Worm (Caenorhabditis elegans) whole organism, midembryonic: Measurements from ENCODE around the gene D2024.4.

Experiments used
- flt-1 ChIP-seq: fragments of 200-800 bp; sonication (Bioruptor generic); IDR thresholded peaks from 2 replicates; pipeline ENCODE4 v1.3.6; 2022; ENCODE audit warnings: missing genetic modification characterization, missing compliant biosample characterization
- klf-2 ChIP-seq: fragments of 200-800 bp; sonication (Bioruptor generic); conservative IDR thresholded peaks from 2 replicates; pipeline ENCODE4 v1.3.6; 2022; ENCODE audit warnings: missing genetic modification reagents, missing genetic modification characterization, missing compliant biosample characterization
- ref-1 ChIP-seq: fragments of 200-800 bp; sonication (Bioruptor generic); conservative IDR thresholded peaks from 2 replicates; pipeline ENCODE4 v1.3.6; 2022; ENCODE audit warnings: missing genetic modification reagents, missing genetic modification characterization, missing compliant biosample characterization
- tab-1 ChIP-seq: fragments of 200-800 bp; sonication (Bioruptor generic); IDR thresholded peaks from 2 replicates; pipeline ENCODE4 v1.3.6; 2022; ENCODE audit warnings: missing genetic modification characterization, missing compliant biosample characterization

DNA sequence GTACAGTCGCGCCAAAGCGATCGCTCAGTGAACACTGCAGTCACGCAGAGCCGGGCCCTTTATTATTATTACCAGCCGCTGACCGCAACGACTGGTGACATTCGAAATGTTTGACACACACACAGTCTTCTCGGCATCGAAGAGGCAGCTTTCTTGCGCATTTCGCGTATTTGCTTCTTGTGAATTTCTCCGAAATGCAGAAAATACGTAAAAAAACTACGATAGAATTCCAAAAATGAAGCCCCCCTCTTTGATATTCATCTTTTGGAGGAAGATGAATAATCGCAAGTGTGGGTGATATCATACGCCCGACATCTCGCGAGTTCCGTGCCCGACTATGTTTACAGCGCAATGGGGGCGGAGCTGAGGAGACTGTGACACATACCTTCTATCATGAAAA lies 22.2 kb downstream of the D2024.4 start:
- TF ChIP-seq flt-1 (GFP tag; lab: Robert Waterston, UW) (no peak), tab-1 (GFP tag; lab: Robert Waterston, UW) (no peak), ref-1 (GFP tag; lab: Robert Waterston, UW) (no peak), klf-2 (GFP tag; lab: Robert Waterston, UW) (no peak)
